Fruit fly (Drosophila melanogaster) whole organism, embryonic: ENCODE results near the gene SIDL.
A peak's percentile ranks its signal among the peaks of the same experiment; 100 is the strongest.

Source experiments
- Antp ChIP-seq: fragments of 200-800 bp; sonication (Bioruptor generic); optimal IDR thresholded peaks from 3 replicates; lab custom pipeline; 2016; ENCODE audit warnings: missing biosample characterization, missing genetic modification characterization
- B-H2 ChIP-seq: fragments of 200-800 bp; sonication (Bioruptor generic); optimal IDR thresholded peaks from 2 replicates; lab custom pipeline; 2018; ENCODE audit warnings: missing biosample characterization, mild to moderate bottlenecking, missing genetic modification characterization
- Bteb2 ChIP-seq: fragments of 200-800 bp; sonication (Bioruptor generic); optimal IDR thresholded peaks from 2 replicates; lab custom pipeline; 2016; ENCODE audit warnings: missing biosample characterization, missing genetic modification characterization
- CG10565 ChIP-seq: fragments of 200-800 bp; sonication (Bioruptor generic); optimal IDR thresholded peaks from 3 replicates; lab custom pipeline; 2016; ENCODE audit warnings: missing biosample characterization, mild to moderate bottlenecking, missing genetic modification characterization
- CG12071 ChIP-seq: fragments of 200-800 bp; sonication (Bioruptor generic); optimal IDR thresholded peaks from 3 replicates; lab custom pipeline; 2018; ENCODE audit warnings: missing biosample characterization, mild to moderate bottlenecking, missing genetic modification characterization
- CG15011 ChIP-seq: fragments of 200-800 bp; sonication (Bioruptor generic); optimal IDR thresholded peaks from 3 replicates; lab custom pipeline; 2018; ENCODE audit warnings: missing biosample characterization, mild to moderate bottlenecking, missing genetic modification characterization
- CG1529 ChIP-seq: fragments of 200-800 bp; sonication (Bioruptor generic); optimal IDR thresholded peaks from 3 replicates; lab custom pipeline; 2018; ENCODE audit warnings: missing biosample characterization, missing genetic modification characterization
- CG15514 ChIP-seq: fragments of 200-800 bp; sonication (Bioruptor generic); optimal IDR thresholded peaks from 3 replicates; lab custom pipeline; 2017; ENCODE audit warnings: missing biosample characterization, missing genetic modification characterization, mild to moderate bottlenecking, moderate library complexity, missing genetic modification reagents
- CG16813 ChIP-seq: fragments of 200-800 bp; sonication (Bioruptor generic); IDR thresholded peaks from 3 replicates; pipeline ENCODE4 v1.3.6; 2022; ENCODE audit warnings: missing biosample characterization, missing genetic modification characterization; ENCODE audit not compliant: partially characterized antibody
- CG17186 ChIP-seq: fragments of 200-800 bp; sonication (Bioruptor generic); optimal IDR thresholded peaks from 3 replicates; lab custom pipeline; 2017; ENCODE audit warnings: missing biosample characterization, missing genetic modification reagents, missing genetic modification characterization
- CG17385 ChIP-seq: fragments of 200-800 bp; sonication (Bioruptor generic); optimal IDR thresholded peaks from 3 replicates; lab custom pipeline; 2018; ENCODE audit warnings: missing biosample characterization, mild to moderate bottlenecking, missing genetic modification characterization
- CG17829 ChIP-seq: fragments of 200-800 bp; optimal IDR thresholded peaks from 2 replicates; lab custom pipeline; 2019; ENCODE audit warnings: missing biosample characterization, mild to moderate bottlenecking, missing genetic modification characterization, moderate library complexity
- CG18476 ChIP-seq: fragments of 200-800 bp; sonication (Bioruptor generic); optimal IDR thresholded peaks from 2 replicates; lab custom pipeline; 2016; ENCODE audit warnings: missing biosample characterization, mild to moderate bottlenecking, missing genetic modification characterization
- CG30403 ChIP-seq: fragments of 200-800 bp; sonication (Bioruptor generic); optimal IDR thresholded peaks from 3 replicates; lab custom pipeline; 2016; ENCODE audit warnings: missing biosample characterization, missing genetic modification characterization
- CG31224 ChIP-seq: fragments of 200-800 bp; sonication (Bioruptor generic); IDR thresholded peaks from 2 replicates; pipeline ENCODE4 v1.3.6; 2022; ENCODE audit warnings: missing biosample characterization, missing genetic modification characterization
- CG34376 ChIP-seq: fragments of 200-800 bp; sonication (Bioruptor generic); optimal IDR thresholded peaks from 2 replicates; lab custom pipeline; 2018; ENCODE audit warnings: missing biosample characterization, mild to moderate bottlenecking, missing genetic modification characterization
- CG3838 ChIP-seq: fragments of 200-800 bp; sonication (Bioruptor generic); optimal IDR thresholded peaks from 3 replicates; lab custom pipeline; 2016; ENCODE audit warnings: missing biosample characterization, missing genetic modification characterization
- CG5180 ChIP-seq: fragments of 200-800 bp; sonication (Bioruptor generic); optimal IDR thresholded peaks from 3 replicates; lab custom pipeline; 2017; ENCODE audit warnings: missing biosample characterization, missing genetic modification characterization, mild to moderate bottlenecking, moderate library complexity, missing genetic modification reagents
- CG5245 ChIP-seq: fragments of 200-800 bp; sonication (Bioruptor generic); optimal IDR thresholded peaks from 3 replicates; lab custom pipeline; 2016; ENCODE audit warnings: missing biosample characterization, missing genetic modification characterization
- CG6689 ChIP-seq: fragments of 200-800 bp; sonication (Bioruptor generic); IDR thresholded peaks from 2 replicates; pipeline ENCODE4 v1.3.6; 2022; ENCODE audit warnings: missing biosample characterization, missing genetic modification characterization
- CG6765 ChIP-seq: fragments of 200-800 bp; sonication (Bioruptor generic); optimal IDR thresholded peaks from 3 replicates; lab custom pipeline; 2017; ENCODE audit warnings: missing biosample characterization, mild to moderate bottlenecking, missing genetic modification characterization
- CG7786 ChIP-seq: fragments of 200-800 bp; sonication (Bioruptor generic); optimal IDR thresholded peaks from 2 replicates; lab custom pipeline; 2016; ENCODE audit warnings: missing biosample characterization, missing genetic modification characterization
- CG8944 ChIP-seq: fragments of 200-800 bp; sonication (Bioruptor generic); optimal IDR thresholded peaks from 3 replicates; lab custom pipeline; 2016; ENCODE audit warnings: missing biosample characterization, missing genetic modification characterization
- CTCF ChIP-seq: fragments of 200-800 bp; sonication (Bioruptor generic); optimal IDR thresholded peaks from 2 replicates; lab custom pipeline; 2017; ENCODE audit warnings: missing biosample characterization, mild to moderate bottlenecking, missing genetic modification characterization, moderate library complexity
- Camta ChIP-seq: fragments of 200-800 bp; sonication (Bioruptor generic); optimal IDR thresholded peaks from 2 replicates; lab custom pipeline; 2016; ENCODE audit warnings: missing biosample characterization, missing genetic modification characterization
- D19A ChIP-seq: fragments of 200-800 bp; optimal IDR thresholded peaks from 3 replicates; lab custom pipeline; 2019; ENCODE audit warnings: missing biosample characterization, mild to moderate bottlenecking, missing genetic modification characterization, moderate library complexity
- Dbx ChIP-seq: fragments of 200-800 bp; sonication (Bioruptor generic); IDR thresholded peaks from 3 replicates; pipeline ENCODE4 v1.3.6; 2022; ENCODE audit warnings: missing biosample characterization, missing genetic modification characterization
- H2.0 ChIP-seq: fragments of 200-800 bp; sonication (Bioruptor generic); IDR thresholded peaks from 2 replicates; pipeline ENCODE4 v1.3.6; 2022; ENCODE audit warnings: missing biosample characterization, missing genetic modification characterization
- HmgD ChIP-seq: fragments of 200-800 bp; sonication (Bioruptor generic); optimal IDR thresholded peaks from 3 replicates; lab custom pipeline; 2016; ENCODE audit warnings: missing biosample characterization, missing genetic modification characterization
- Hr39 ChIP-seq: fragments of >200 bp; optimal IDR thresholded peaks from 2 replicates; lab custom pipeline; 2017
- MTF-1 ChIP-seq: fragments of 200-800 bp; sonication (Bioruptor generic); optimal IDR thresholded peaks from 2 replicates; lab custom pipeline; 2018; ENCODE audit warnings: missing biosample characterization, mild to moderate bottlenecking, missing genetic modification characterization, borderline replicate concordance
- NFAT ChIP-seq: fragments of 200-800 bp; sonication (Bioruptor generic); IDR thresholded peaks from 2 replicates; pipeline ENCODE4 v1.3.6; 2022; ENCODE audit warnings: missing biosample characterization, missing genetic modification characterization
- Pdp1 ChIP-seq, 2 experiments: fragments of 200-800 bp; sonication (Bioruptor generic); optimal IDR thresholded peaks; 3 replicates each; lab custom pipeline; 2016; ENCODE audit warnings: missing biosample characterization in 2 of 2, missing genetic modification characterization in 2 of 2, mild to moderate bottlenecking in 1 of 2, moderate library complexity in 1 of 2
- Sin3A ChIP-seq: fragments of >200 bp; optimal IDR thresholded peaks from 2 replicates; lab custom pipeline; 2018
- ac ChIP-seq: fragments of 200-800 bp; sonication (Bioruptor generic); optimal IDR thresholded peaks from 3 replicates; lab custom pipeline; 2017; ENCODE audit warnings: missing biosample characterization, mild to moderate bottlenecking, missing genetic modification characterization
- al ChIP-seq: fragments of 200-800 bp; sonication (Bioruptor generic); IDR thresholded peaks from 2 replicates; pipeline ENCODE4 v1.3.6; 2022; ENCODE audit warnings: missing biosample characterization, missing genetic modification characterization
- ase ChIP-seq: fragments of 200-800 bp; sonication (Bioruptor generic); IDR thresholded peaks from 3 replicates; pipeline ENCODE4 v1.3.6; 2022; ENCODE audit warnings: missing biosample characterization, missing genetic modification characterization
- bcd ChIP-seq: fragments of 200-800 bp; sonication (Bioruptor generic); optimal IDR thresholded peaks from 2 replicates; lab custom pipeline; 2017; ENCODE audit warnings: missing biosample characterization, mild to moderate bottlenecking, missing genetic modification characterization
- crol ChIP-seq: fragments of 200-800 bp; sonication (Bioruptor generic); IDR thresholded peaks from 2 replicates; pipeline ENCODE4 v1.3.6; 2022; ENCODE audit warnings: missing biosample characterization, missing genetic modification characterization
- dati ChIP-seq: fragments of 200-800 bp; sonication (Bioruptor generic); IDR thresholded peaks from 2 replicates; pipeline ENCODE4 v1.3.6; 2022; ENCODE audit warnings: missing biosample characterization, missing genetic modification characterization
- dimm ChIP-seq: fragments of 200-800 bp; sonication (Bioruptor generic); IDR thresholded peaks from 2 replicates; pipeline ENCODE4 v1.3.6; 2022; ENCODE audit warnings: missing biosample characterization, missing genetic modification characterization
- dmrt99B ChIP-seq: fragments of 200-800 bp; sonication (Bioruptor generic); optimal IDR thresholded peaks from 2 replicates; lab custom pipeline; 2018; ENCODE audit warnings: missing biosample characterization, mild to moderate bottlenecking, missing genetic modification characterization, moderate library complexity
- gcm ChIP-seq: fragments of 200-800 bp; sonication (Bioruptor generic); optimal IDR thresholded peaks from 2 replicates; lab custom pipeline; 2019; ENCODE audit warnings: missing biosample characterization, mild to moderate bottlenecking, missing genetic modification characterization, moderate library complexity
- gsb-n ChIP-seq: fragments of 200-800 bp; sonication (Bioruptor generic); optimal IDR thresholded peaks from 3 replicates; lab custom pipeline; 2018; ENCODE audit warnings: missing biosample characterization, mild to moderate bottlenecking, missing genetic modification characterization
- ham ChIP-seq: fragments of 200-800 bp; sonication (Bioruptor generic); IDR thresholded peaks from 2 replicates; pipeline ENCODE4 v1.3.6; 2022; ENCODE audit warnings: missing biosample characterization, missing genetic modification characterization
- mam ChIP-seq: fragments of 200-800 bp; sonication (Bioruptor generic); optimal IDR thresholded peaks from 3 replicates; lab custom pipeline; 2016; ENCODE audit warnings: missing biosample characterization, missing genetic modification characterization
- mld ChIP-seq: fragments of 200-800 bp; sonication (Bioruptor generic); IDR thresholded peaks from 3 replicates; pipeline ENCODE4 v1.3.6; 2022; ENCODE audit warnings: missing biosample characterization, missing genetic modification characterization; ENCODE audit not compliant: partially characterized antibody
- odd ChIP-seq: fragments of 200-800 bp; sonication (Bioruptor generic); optimal IDR thresholded peaks from 2 replicates; lab custom pipeline; 2017; ENCODE audit warnings: missing biosample characterization, mild to moderate bottlenecking, missing genetic modification characterization
- sd ChIP-seq: fragments of 200-800 bp; sonication (Bioruptor generic); optimal IDR thresholded peaks from 3 replicates; lab custom pipeline; 2018; ENCODE audit warnings: missing biosample characterization, mild to moderate bottlenecking, missing genetic modification characterization, moderate library complexity
- slbo ChIP-seq: fragments of 200-800 bp; sonication (Bioruptor generic); IDR thresholded peaks from 2 replicates; pipeline ENCODE4 v1.3.6; 2022; ENCODE audit warnings: missing biosample characterization, missing genetic modification characterization
- tx ChIP-seq: fragments of 200-800 bp; sonication (Bioruptor generic); optimal IDR thresholded peaks from 2 replicates; lab custom pipeline; 2016; ENCODE audit warnings: missing biosample characterization, missing genetic modification characterization

Gene SIDL

DNA sequence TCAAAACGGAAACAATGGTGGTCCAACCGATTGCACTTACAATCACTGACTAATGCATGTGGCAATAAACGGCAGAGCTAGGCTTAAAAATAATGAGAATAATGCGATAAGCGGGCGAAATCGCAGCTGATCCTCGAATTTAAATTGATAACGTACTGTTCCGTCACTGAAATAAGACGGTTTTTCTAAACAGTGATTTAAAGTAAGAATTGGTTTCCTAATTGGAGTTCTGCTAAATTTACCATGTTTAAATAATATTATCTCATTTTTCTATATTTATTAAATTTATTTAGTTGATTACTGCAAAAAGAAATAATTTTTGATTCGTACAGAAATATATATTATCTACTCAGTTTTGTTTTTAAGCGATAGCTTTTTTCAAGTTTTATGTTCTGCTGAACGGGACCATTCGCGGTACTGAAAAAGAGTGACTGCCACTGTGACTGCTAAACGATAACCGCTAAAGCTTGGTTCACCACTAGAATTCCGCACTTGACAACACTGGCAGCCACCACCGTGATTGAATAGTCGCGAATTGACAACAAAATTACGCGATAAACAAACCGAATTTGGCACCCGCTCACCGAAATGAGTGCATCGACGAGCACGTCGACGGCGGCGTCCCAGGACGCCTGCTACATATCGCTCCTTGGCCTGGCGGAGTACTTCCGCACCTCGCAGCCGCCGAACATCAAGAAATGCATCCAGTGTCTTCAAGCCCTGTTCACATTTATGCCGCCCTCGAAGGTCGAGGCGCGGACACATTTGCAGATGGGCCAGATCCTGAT lies 9.8 kb downstream of the SIDL start, which contains the start of the genes Spn88Eb and Mau2 (continued):
- TF ChIP-seq MTF-1 (GFP tag; lab: Kevin White, UChicago) (peak; percentile 4), CG18476 (GFP tag; lab: Kevin White, UChicago) (peak; percentile 13), ac (GFP tag; lab: Kevin White, UChicago) (no peak), CG7786 (GFP tag; lab: Kevin White, UChicago) (peak; percentile 64), CG15011 (GFP tag; lab: Kevin White, UChicago) (no peak), CG34376 (GFP tag; lab: Kevin White, UChicago) (peak; percentile 70), CG30403 (GFP tag; lab: Kevin White, UChicago) (peak; percentile 81), Antp (peak; percentile 75), CG6689 (GFP tag; lab: Robert Waterston, UW) (0 out of 2 replicates have a peak, but pooled peaks have one; percentile 34), CG31224 (peak; percentile 70), bcd (GFP tag; lab: Kevin White, UChicago) (peak; percentile 67), Sin3A (lab: Kevin White, UChicago) (peak; percentile 61), mld (GFP tag; lab: Robert Waterston, UW) (peak; percentile 11; the same call in 1 of the 3 replicates), CG15514 (GFP tag; lab: Kevin White, UChicago) (peak; percentile 60), CG10565 (no peak), ase (GFP tag; lab: Robert Waterston, UW) (peak; percentile 42; the same call in 1 of the 3 replicates), CG17385 (GFP tag; lab: Kevin White, UChicago) (peak; percentile 55), Hr39 (lab: Kevin White, UChicago) (no peak), dimm (GFP tag; lab: Robert Waterston, UW) (no peak), H2.0 (peak; percentile 67), CG1529 (no peak), crol (no peak), dati (GFP tag; lab: Robert Waterston, UW) (no peak), CG6765 (GFP tag; lab: Kevin White, UChicago) (no peak), D19A (no peak), NFAT (GFP tag; lab: Robert Waterston, UW) (peak; percentile 90), HmgD (GFP tag; lab: Kevin White, UChicago) (peak; percentile 64), mam (GFP tag; lab: Kevin White, UChicago) (peak; percentile 80), CG8944 (GFP tag; lab: Kevin White, UChicago) (peak; percentile 60), Camta (peak; percentile 36), Pdp1 (GFP tag; optimal IDR thresholded peaks at IDR 0.05; lab: Kevin White, UChicago) (peak; percentile 35 to 73), CG12071 (GFP tag; lab: Kevin White, UChicago) (no peak), gsb-n (tag; lab: Kevin White, UChicago) (no peak), CG5180 (GFP tag; lab: Kevin White, UChicago) (no peak), dmrt99B (no peak), CG3838 (no peak), CG5245 (GFP tag; lab: Kevin White, UChicago) (peak; percentile 55), odd (GFP tag; lab: Kevin White, UChicago) (no peak), Dbx (GFP tag; lab: Robert Waterston, UW) (peak; percentile 82), tx (GFP tag; lab: Kevin White, UChicago) (peak; percentile 9), CG17829 (tag; lab: Kevin White, UChicago) (peak; percentile 77), B-H2 (GFP tag; lab: Kevin White, UChicago) (peak; percentile 87), gcm (GFP tag; lab: Kevin White, UChicago) (no peak), sd (tag; lab: Kevin White, UChicago) (no peak), CG17186 (GFP tag; lab: Kevin White, UChicago) (peak; percentile 52), CTCF (no peak), CG16813 (peak; percentile 69), al (peak; percentile 70), Bteb2 (GFP tag; lab: Kevin White, UChicago) (peak; percentile 21), slbo (peak; percentile 91), ham (GFP tag; lab: Robert Waterston, UW) (no peak)
